Worm (Caenorhabditis elegans) whole organism, late embryonic: ENCODE measurements around the gene enpp-1.

Experiments
- Y22D7AL.16 ChIP-seq: sonication (generic microtip); optimal IDR thresholded peaks from 2 replicates; lab custom pipeline; 2016; ENCODE audit warnings: missing genetic modification characterization, missing compliant biosample characterization
- ceh-2 ChIP-seq: sonication (generic microtip); optimal IDR thresholded peaks from 2 replicates; lab custom pipeline; 2016; ENCODE audit warnings: missing genotype, missing genetic modification characterization, missing compliant biosample characterization
- ceh-48 ChIP-seq: sonication (generic microtip); optimal IDR thresholded peaks from 2 replicates; lab custom pipeline; 2016; ENCODE audit warnings: missing genetic modification characterization, inconsistent platforms, missing compliant biosample characterization
- dve-1 ChIP-seq: sonication (generic microtip); optimal IDR thresholded peaks from 2 replicates; lab custom pipeline; 2017; ENCODE audit warnings: antibody characterized with exemption, mild to moderate bottlenecking, missing genetic modification characterization, missing compliant biosample characterization
- fax-1 ChIP-seq: sonication (generic microtip); optimal IDR thresholded peaks from 2 replicates; lab custom pipeline; 2016; ENCODE audit warnings: missing genotype, missing genetic modification characterization, missing compliant biosample characterization
- fkh-10 ChIP-seq: fragments of 150-350 bp; optimal IDR thresholded peaks from 2 replicates; lab custom pipeline; 2014; ENCODE audit warnings: missing biosample characterization, missing genetic modification reagents, missing genetic modification characterization
- nfya-1 ChIP-seq: sonication (generic microtip); optimal IDR thresholded peaks from 2 replicates; lab custom pipeline; 2017; ENCODE audit warnings: missing genetic modification characterization, mild to moderate bottlenecking, missing compliant biosample characterization, antibody characterized with exemption, moderate library complexity
- pha-4 ChIP-seq: fragments of 150-350 bp; optimal IDR thresholded peaks from 2 replicates; lab custom pipeline; 2018; ENCODE audit warnings: missing biosample characterization, missing genetic modification reagents, missing genetic modification characterization
- tbx-2 ChIP-seq: sonication (generic microtip); optimal IDR thresholded peaks from 2 replicates; lab custom pipeline; 2016; ENCODE audit warnings: missing genetic modification characterization, missing compliant biosample characterization
- tbx-7 ChIP-seq: sonication (generic microtip); optimal IDR thresholded peaks from 2 replicates; lab custom pipeline; 2016; ENCODE audit warnings: missing genotype, missing genetic modification characterization, missing compliant biosample characterization

- TF ChIP-seq ceh-48 (tag; lab: Kevin White, UChicago) (no peak), fkh-10 (GFP tag; lab: Kevin White, UChicago) (no peak), fax-1 (tag; lab: Kevin White, UChicago) (no peak), nfya-1 (tag; lab: Kevin White, UChicago) (no peak), dve-1 (no peak), tbx-7 (no peak), tbx-2 (no peak), pha-4 (no peak), ceh-2 (tag; lab: Kevin White, UChicago) (no peak), Y22D7AL.16 (tag; lab: Kevin White, UChicago) (no peak)
Measured at ce11 chrV:12113726-12114125, 17.5 kb upstream of the enpp-1 start.
